Fruit fly (Drosophila melanogaster): Measurements from ENCODE around the gene Nt5a.
A peak's percentile ranks its signal among the peaks of the same experiment; 100 is the strongest.

Nt5a gene

dm6 chr3L:1349942-1350923 lies 43.0 kb upstream of the Nt5a start:
- TF ChIP-seq Kr (GFP tag; optimal IDR thresholded peaks at IDR 0.05) (no peak), Sry-δ (GFP tag; optimal IDR thresholded peaks at IDR 0.05) (peak; percentile 98), CG13775 (GFP tag; optimal IDR thresholded peaks at IDR 0.05) (peak; percentile 19), Rx (GFP tag; IDR thresholded peaks at IDR 0.05) (no peak), lola (GFP tag; optimal IDR thresholded peaks at IDR 0.05) (peak in 2 of 3 experiments; percentile 2 to 4), CG2712 (tag; optimal IDR thresholded peaks at IDR 0.05) (peak; percentile 59), CG34376 (GFP tag; optimal IDR thresholded peaks at IDR 0.05) (no peak), CG5180 (GFP tag; optimal IDR thresholded peaks at IDR 0.05) (no peak), Ssrp (tag; optimal IDR thresholded peaks at IDR 0.05) (peak; percentile 6), Oaz (GFP tag; IDR thresholded peaks at IDR 0.05) (no peak), MTF-1 (GFP tag; optimal IDR thresholded peaks at IDR 0.05; ENCODE audit: borderline replicate concordance) (no peak), CG9932 (GFP tag; IDR thresholded peaks at IDR 0.05) (peak; percentile 81), CG2202 (tag; optimal IDR thresholded peaks at IDR 0.05) (no peak), Ptx1 (GFP tag; IDR thresholded peaks at IDR 0.05) (peak; percentile 37), p53 (GFP tag; optimal IDR thresholded peaks at IDR 0.05) (no peak), lab (GFP tag; optimal IDR thresholded peaks at IDR 0.05) (peak; percentile 44), CG1529 (GFP tag; optimal IDR thresholded peaks at IDR 0.05) (no peak), CG15514 (GFP tag; optimal IDR thresholded peaks at IDR 0.05) (peak; percentile 69), caup (GFP tag; optimal IDR thresholded peaks at IDR 0.05; ENCODE audit: severe bottlenecking) (peak; percentile 11), CG8765 (GFP tag; IDR thresholded peaks at IDR 0.05) (no peak), nom (GFP tag; optimal IDR thresholded peaks at IDR 0.05) (no peak), jumu (GFP tag; optimal IDR thresholded peaks at IDR 0.05) (peak; percentile 40), CG17829 (tag; optimal IDR thresholded peaks at IDR 0.05) (peak; percentile 57), bsh (GFP tag; optimal IDR thresholded peaks at IDR 0.05) (peak in 1 of 2 experiments; percentile 21), CG3407 (GFP tag; optimal IDR thresholded peaks at IDR 0.05) (no peak), CG3163 (GFP tag; optimal IDR thresholded peaks at IDR 0.05) (no peak), CG15073 (GFP tag; optimal IDR thresholded peaks at IDR 0.05) (no peak), tio (GFP tag; optimal IDR thresholded peaks at IDR 0.05) (no peak), Dad (GFP tag; optimal IDR thresholded peaks at IDR 0.05) (no peak), otp (GFP tag; IDR thresholded peaks at IDR 0.05) (peak; percentile 10; the same call in 1 of the 3 replicates), CG5245 (GFP tag; optimal IDR thresholded peaks at IDR 0.05) (no peak), stc (GFP tag; IDR thresholded peaks at IDR 0.05) (no peak), CG13894 (tag; optimal IDR thresholded peaks at IDR 0.05) (peak; percentile 59), CG17186 (GFP tag; optimal IDR thresholded peaks at IDR 0.05) (peak; percentile 33), CG12219 (GFP tag; optimal IDR thresholded peaks at IDR 0.05) (no peak), CG11504 (tag; optimal IDR thresholded peaks at IDR 0.05) (peak; percentile 48), H15 (GFP tag; IDR thresholded peaks at IDR 0.05) (no peak), Awh (GFP tag; IDR thresholded peaks at IDR 0.05) (no peak), Sin3A (optimal IDR thresholded peaks at IDR 0.05) (peak; percentile 36), tap (tag; optimal IDR thresholded peaks at IDR 0.05) (peak; percentile 19), Atf3 (GFP tag; optimal IDR thresholded peaks at IDR 0.05) (no peak), CG10654 (GFP tag; optimal IDR thresholded peaks at IDR 0.05) (no peak), CG6272 (GFP tag; IDR thresholded peaks at IDR 0.05) (peak; percentile 57), vvl (GFP tag; IDR thresholded peaks at IDR 0.05) (peak; percentile 32; the same call in 1 of the 2 replicates), CG15269 (tag; optimal IDR thresholded peaks at IDR 0.05) (peak; percentile 38), PHDP (tag; optimal IDR thresholded peaks at IDR 0.05) (no peak), TFAM (GFP tag; optimal IDR thresholded peaks at IDR 0.05) (no peak), CG11398 (GFP tag; optimal IDR thresholded peaks at IDR 0.05) (no peak)
